Worm (Caenorhabditis elegans) whole organism, early embryonic: ENCODE data around the gene T21D12.11.

Experiments used
- B0310.2 ChIP-seq: sonication (generic microtip); optimal IDR thresholded peaks from 2 replicates; lab custom pipeline; 2016; ENCODE audit warnings: mild to moderate bottlenecking, missing genetic modification characterization, missing compliant biosample characterization
- F13C5.2 ChIP-seq: sonication (generic microtip); optimal IDR thresholded peaks from 2 replicates; lab custom pipeline; 2017; ENCODE audit warnings: mild to moderate bottlenecking, missing genetic modification characterization, inconsistent platforms, missing compliant biosample characterization
- aly-1 ChIP-seq: sonication (generic microtip); optimal IDR thresholded peaks from 2 replicates; lab custom pipeline; 2016; ENCODE audit warnings: missing genetic modification characterization, missing compliant biosample characterization
- ama-1 ChIP-seq: fragments of 150-350 bp; optimal IDR thresholded peaks from 2 replicates; lab custom pipeline; 2014
- ceh-13 ChIP-seq: fragments of 200-800 bp; sonication (Bioruptor generic); optimal IDR thresholded peaks from 2 replicates; lab custom pipeline; 2018; ENCODE audit warnings: mild to moderate bottlenecking, missing genetic modification characterization, missing compliant biosample characterization
- ceh-36 ChIP-seq: sonication (generic microtip); optimal IDR thresholded peaks from 2 replicates; lab custom pipeline; 2016; ENCODE audit warnings: missing genetic modification characterization, inconsistent platforms, missing compliant biosample characterization
- ets-7 ChIP-seq: sonication (generic microtip); optimal IDR thresholded peaks from 2 replicates; lab custom pipeline; 2016; ENCODE audit warnings: missing genotype, missing genetic modification characterization, missing compliant biosample characterization
- flt-1 ChIP-seq: fragments of 200-800 bp; sonication (Bioruptor generic); IDR thresholded peaks from 2 replicates; pipeline ENCODE4 v1.3.6; 2022; ENCODE audit warnings: missing genetic modification characterization, missing compliant biosample characterization
- hmbx-1 ChIP-seq: sonication (generic microtip); optimal IDR thresholded peaks from 2 replicates; lab custom pipeline; 2016; ENCODE audit warnings: mild to moderate bottlenecking, missing genetic modification characterization, missing compliant biosample characterization
- hmg-4 ChIP-seq: fragments of 200-800 bp; sonication (Bioruptor generic); optimal IDR thresholded peaks from 2 replicates; lab custom pipeline; 2018; ENCODE audit warnings: mild to moderate bottlenecking, missing genetic modification characterization, missing compliant biosample characterization
- hnd-1 ChIP-seq: sonication (generic microtip); optimal IDR thresholded peaks from 2 replicates; lab custom pipeline; 2016; ENCODE audit warnings: missing genetic modification characterization, missing compliant biosample characterization
- pes-1 ChIP-seq: fragments of 200-800 bp; sonication (Bioruptor generic); IDR thresholded peaks from 2 replicates; pipeline ENCODE4 v1.3.6; 2022; ENCODE audit warnings: missing genetic modification reagents, missing genetic modification characterization, missing compliant biosample characterization
- scrt-1 ChIP-seq: fragments of 200-800 bp; sonication (Bioruptor generic); IDR thresholded peaks from 2 replicates; pipeline ENCODE4 v1.3.6; 2022; ENCODE audit warnings: missing genetic modification characterization, missing compliant biosample characterization
- sea-1 ChIP-seq: fragments of 200-800 bp; sonication (Bioruptor generic); conservative IDR thresholded peaks from 2 replicates; pipeline ENCODE4 v1.3.6; 2022; ENCODE audit warnings: missing genetic modification characterization, missing compliant biosample characterization
- tbx-11 ChIP-seq: fragments of 200-800 bp; sonication (Bioruptor generic); IDR thresholded peaks from 2 replicates; pipeline ENCODE4 v1.3.6; 2022; ENCODE audit warnings: missing genetic modification characterization, missing compliant biosample characterization
- tbx-37 ChIP-seq: fragments of 200-800 bp; sonication (Bioruptor generic); conservative IDR thresholded peaks from 2 replicates; pipeline ENCODE4 v1.3.6; 2022; ENCODE audit warnings: missing genetic modification reagents, missing genetic modification characterization, missing compliant biosample characterization
- tra-4 ChIP-seq: sonication (generic microtip); optimal IDR thresholded peaks from 2 replicates; lab custom pipeline; 2017; ENCODE audit warnings: missing genetic modification characterization, missing compliant biosample characterization

The T21D12.11 gene

DNA sequence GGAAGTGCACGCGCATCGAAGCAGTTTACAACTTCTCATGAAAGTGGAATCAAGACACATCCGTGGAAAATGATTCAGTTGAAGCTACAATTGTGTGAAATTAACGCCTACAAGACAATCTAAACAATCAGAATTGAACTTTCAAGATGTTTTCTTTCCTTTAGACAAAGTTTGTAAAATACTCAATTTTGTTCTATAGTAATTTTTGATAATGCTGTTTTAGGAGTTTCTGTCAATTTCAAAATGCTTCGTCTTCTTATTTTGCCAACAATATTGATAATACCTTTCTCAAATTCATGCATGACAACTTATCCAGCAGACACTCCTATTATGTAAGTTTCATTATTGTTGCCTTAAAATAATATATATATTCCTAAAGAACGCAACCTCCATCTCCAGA lies at the start of gene T21D12.11:
TSS of gene T21D12.11 (plus strand) at position 301 of the 400 bp plus-strand sequence.
- TF ChIP-seq F13C5.2 (tag; lab: Kevin White, UChicago), result no peak

DNA sequence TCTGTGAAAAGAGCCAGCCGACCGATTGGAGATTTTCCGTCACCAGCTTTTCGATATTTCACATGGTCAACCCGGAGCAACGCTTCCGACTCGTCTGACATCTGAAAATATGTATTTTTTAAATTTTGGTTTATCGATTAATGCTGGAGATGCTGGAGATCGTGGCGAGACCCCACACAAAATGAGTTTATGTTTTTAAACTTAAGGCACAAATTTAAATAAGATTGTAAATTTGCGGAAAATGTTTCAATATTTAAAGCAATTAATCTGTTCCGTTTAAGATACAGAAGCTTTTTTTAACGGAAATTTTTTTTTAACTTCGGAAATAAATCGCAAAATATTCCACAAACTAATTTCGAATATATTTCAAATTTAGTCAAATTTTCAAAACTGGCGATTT lies 37.5 kb upstream of the T21D12.11 start, which contains the start of gene gtf-2H1:
TSS of gene gtf-2H1 (minus strand) at position 101 of the 400 bp plus-strand sequence.
- TF ChIP-seq hnd-1 (tag; lab: Kevin White, UChicago) (no peak), tra-4 (tag; lab: Kevin White, UChicago) (no peak), scrt-1 (GFP tag; lab: Robert Waterston, UW) (no peak), sea-1 (GFP tag; lab: Robert Waterston, UW) (no peak), flt-1 (GFP tag; lab: Robert Waterston, UW) (no peak), hmbx-1 (tag; lab: Kevin White, UChicago) (no peak), tbx-11 (GFP tag; lab: Robert Waterston, UW) (no peak), aly-1 (tag; lab: Kevin White, UChicago) (no peak), tbx-37 (GFP tag; lab: Robert Waterston, UW) (no peak), pes-1 (GFP tag; lab: Robert Waterston, UW) (no peak), hmg-4 (GFP tag; lab: Kevin White, UChicago) (no peak), ets-7 (tag; lab: Kevin White, UChicago) (no peak), ceh-36 (tag; lab: Kevin White, UChicago) (no peak), ama-1 (no peak), B0310.2 (tag; lab: Kevin White, UChicago) (no peak), ceh-13 (GFP tag; lab: Kevin White, UChicago) (no peak), F13C5.2 (tag; lab: Kevin White, UChicago) (no peak)

DNA sequence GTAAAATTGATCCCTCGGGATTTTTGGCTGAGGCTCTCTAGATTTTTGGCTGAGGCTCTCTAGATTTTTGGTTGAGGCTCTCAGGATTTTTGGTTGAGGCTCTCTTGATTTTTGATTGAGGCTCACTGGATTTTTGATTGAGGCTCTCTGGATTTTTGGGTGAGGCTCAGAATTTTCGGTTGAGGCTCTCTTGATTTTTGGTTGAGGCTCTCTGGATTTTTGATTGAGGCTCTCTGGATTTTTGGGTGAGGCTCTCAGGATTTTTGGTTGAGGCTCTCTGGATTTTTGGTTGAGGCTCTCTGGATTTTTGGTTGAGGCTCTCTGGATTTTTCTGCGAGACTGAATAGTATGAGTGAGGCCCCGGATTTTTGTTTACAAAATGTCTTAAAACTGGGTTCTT lies 33.1 kb upstream of the T21D12.11 start:
- TF ChIP-seq pes-1 (GFP tag; lab: Robert Waterston, UW) (no peak), aly-1 (tag; lab: Kevin White, UChicago) (no peak), tra-4 (tag; lab: Kevin White, UChicago) (no peak), B0310.2 (tag; lab: Kevin White, UChicago) (no peak), scrt-1 (GFP tag; lab: Robert Waterston, UW) (no peak), flt-1 (GFP tag; lab: Robert Waterston, UW) (no peak), hmg-4 (GFP tag; lab: Kevin White, UChicago) (no peak), ets-7 (tag; lab: Kevin White, UChicago) (no peak), hmbx-1 (tag; lab: Kevin White, UChicago) (no peak), ceh-36 (tag; lab: Kevin White, UChicago) (no peak), F13C5.2 (tag; lab: Kevin White, UChicago) (no peak), hnd-1 (tag; lab: Kevin White, UChicago) (no peak), sea-1 (GFP tag; lab: Robert Waterston, UW) (no peak), tbx-11 (GFP tag; lab: Robert Waterston, UW) (no peak), ceh-13 (GFP tag; lab: Kevin White, UChicago) (no peak), ama-1 (no peak)

DNA sequence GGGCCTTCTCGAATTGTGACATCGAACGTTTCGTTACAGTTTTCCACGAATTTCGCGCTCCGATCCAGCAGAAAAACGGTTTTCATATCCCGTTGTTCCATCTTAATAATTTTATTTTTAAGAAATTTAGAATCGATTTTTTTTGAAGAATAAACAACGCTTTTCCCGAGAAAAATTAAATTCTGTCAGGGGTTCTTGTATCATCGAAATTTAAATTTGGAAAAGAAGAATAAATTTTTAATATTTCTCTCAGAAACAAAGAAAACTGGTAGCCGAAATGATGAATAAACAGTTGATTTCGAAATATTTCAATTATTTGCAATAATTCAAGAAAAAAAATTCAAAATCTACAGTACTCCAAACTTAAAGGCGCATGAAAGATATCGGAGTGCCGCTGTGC lies 31.9 kb upstream of the T21D12.11 start, which contains the start of gene ints-13:
TSS of gene ints-13 (minus strand) at position 101 of the 400 bp plus-strand sequence.
- peak; percentile 20 for TF ChIP-seq ama-1
- no peak for TF ChIP-seq ets-7 (tag; lab: Kevin White, UChicago)

DNA sequence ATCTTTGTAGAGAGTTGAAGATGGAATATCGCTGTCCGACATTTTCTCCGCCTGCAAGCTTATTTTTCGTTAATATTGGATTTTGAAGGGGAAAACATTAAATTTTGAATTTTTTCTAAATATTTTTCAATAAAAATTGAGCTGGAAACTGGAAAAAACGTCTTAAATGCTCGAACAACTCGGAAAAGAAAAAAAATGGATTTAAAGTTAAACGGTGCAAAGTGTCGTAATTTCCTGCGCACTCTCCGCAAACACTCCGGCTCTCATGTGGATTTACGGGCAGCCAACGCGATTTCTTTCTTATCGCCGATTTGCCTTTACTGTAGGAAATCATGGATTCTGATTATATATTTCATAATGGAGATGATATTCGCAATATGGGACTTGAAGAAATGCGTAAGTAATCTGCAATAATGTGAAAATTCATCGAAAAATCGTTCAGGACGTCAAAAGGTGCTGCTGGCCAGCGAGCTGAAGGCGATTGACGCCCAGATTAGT lies 28.9 kb upstream of the T21D12.11 start, which contains the start of the genes fnta-1 and cogc-8:
TSS of gene fnta-1 (minus strand) at position 51 of the 498 bp plus-strand sequence.
TSS of gene cogc-8 (plus strand) at position 195 of the 498 bp plus-strand sequence.
- no peak for TF ChIP-seq scrt-1 (GFP tag; lab: Robert Waterston, UW)
- TF ChIP-seq F13C5.2 (tag; lab: Kevin White, UChicago), result peak; percentile 16

DNA sequence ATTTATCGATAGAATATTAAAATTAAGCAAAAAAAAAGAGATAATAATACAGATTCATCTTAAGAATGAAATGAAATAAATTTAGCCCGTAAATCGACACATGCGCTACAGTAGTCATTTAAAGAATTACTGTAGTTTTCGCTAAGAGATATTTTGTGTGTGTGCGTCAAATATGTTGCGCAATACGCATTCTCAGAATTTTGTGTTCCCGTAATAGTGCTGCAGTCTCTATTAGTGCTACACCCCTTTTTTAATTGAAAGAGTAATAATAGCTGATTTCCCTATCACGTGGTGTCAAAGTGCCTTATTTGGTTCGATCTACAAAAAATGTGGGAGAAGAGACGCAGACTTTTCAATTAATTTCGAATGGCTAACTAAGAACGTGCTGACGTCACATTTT lies 24.9 kb upstream of the T21D12.11 start:
- no peak for TF ChIP-seq F13C5.2 (tag; lab: Kevin White, UChicago)

DNA sequence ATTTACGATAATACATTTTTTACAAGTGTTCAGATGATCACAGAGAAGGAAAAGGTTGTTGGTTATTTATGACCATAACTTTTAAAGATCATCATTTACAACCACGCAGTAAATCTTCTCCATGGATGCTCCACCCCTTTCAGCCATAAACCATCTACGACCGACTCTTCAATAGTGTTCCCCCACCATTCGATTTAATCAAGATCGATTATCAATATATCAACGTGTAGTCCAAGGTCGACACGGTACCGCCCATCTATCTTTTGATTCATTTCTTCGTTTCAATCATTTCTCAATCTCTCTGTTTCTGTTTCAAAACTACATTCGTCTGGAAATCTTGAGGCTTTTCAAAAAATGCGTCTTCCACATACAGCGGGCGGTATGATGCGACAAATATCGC lies 24.4 kb upstream of the T21D12.11 start, which contains the start of gene aass-1:
TSS of gene aass-1 (plus strand) at position 301 of the 400 bp plus-strand sequence.
- TF ChIP-seq ceh-36 (tag; lab: Kevin White, UChicago) (no peak), flt-1 (GFP tag; lab: Robert Waterston, UW) (no peak), hmg-4 (GFP tag; lab: Kevin White, UChicago) (no peak), scrt-1 (GFP tag; lab: Robert Waterston, UW) (no peak)

DNA sequence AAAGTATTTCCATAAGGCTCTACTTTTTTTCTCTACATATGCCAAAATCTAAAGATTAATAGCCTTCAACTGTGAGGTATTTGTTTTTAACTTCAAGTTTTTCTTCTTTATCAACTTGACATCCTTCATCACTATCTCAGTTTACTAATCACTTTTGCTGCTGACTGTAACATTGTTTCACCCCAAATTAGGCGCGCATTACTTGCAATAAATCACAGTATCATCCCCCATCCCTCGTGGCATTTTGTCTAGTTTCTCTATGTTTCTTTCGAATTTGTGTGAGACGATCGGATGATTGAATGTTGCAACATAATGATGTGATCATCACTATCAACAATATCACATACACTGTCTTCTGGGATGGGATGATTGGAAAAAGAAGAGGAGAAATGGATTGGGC lies 21.7 kb upstream of the T21D12.11 start:
- TF ChIP-seq ama-1, result no peak
- no peak for TF ChIP-seq hmg-4 (GFP tag; lab: Kevin White, UChicago)
- no peak for TF ChIP-seq ceh-36 (tag; lab: Kevin White, UChicago)
- no peak for TF ChIP-seq hnd-1 (tag; lab: Kevin White, UChicago)
- TF ChIP-seq scrt-1 (GFP tag; lab: Robert Waterston, UW), result no peak
- TF ChIP-seq aly-1 (tag; lab: Kevin White, UChicago), result no peak
- no peak for TF ChIP-seq ceh-13 (GFP tag; lab: Kevin White, UChicago)
- TF ChIP-seq hmbx-1 (tag; lab: Kevin White, UChicago), result no peak
- TF ChIP-seq ets-7 (tag; lab: Kevin White, UChicago), result no peak
- TF ChIP-seq F13C5.2 (tag; lab: Kevin White, UChicago), result no peak
- TF ChIP-seq flt-1 (GFP tag; lab: Robert Waterston, UW), result no peak
- TF ChIP-seq sea-1 (GFP tag; lab: Robert Waterston, UW), result no peak
